Worm (Caenorhabditis elegans) whole organism, L4 larva: ENCODE measurements around the gene T05B4.8.
"Not testable (repeated sequence)": the region's sequence is repeated elsewhere in the genome, so short reads cannot be mapped to it uniquely, and the experiment has no call there.

Source experiments
- R02D3.7 ChIP-seq: fragments of 150-350 bp; sonication (generic microtip); optimal IDR thresholded peaks from 3 replicates; lab custom pipeline; 2014; ENCODE audit warnings: missing biosample characterization, missing genetic modification characterization
- ZK546.5 ChIP-seq, 2 experiments: sonication (generic microtip); optimal IDR thresholded peaks; 2 replicates each; lab custom pipeline; 2017; ENCODE audit warnings: missing biosample characterization in 2 of 2, missing genetic modification characterization in 2 of 2
- fos-1 ChIP-seq: fragments of 150-350 bp; optimal IDR thresholded peaks from 2 replicates; lab custom pipeline; 2014; ENCODE audit warnings: missing biosample characterization, missing genetic modification characterization
- hlh-30 ChIP-seq: sonication (generic microtip); optimal IDR thresholded peaks from 2 replicates; lab custom pipeline; 2017; ENCODE audit warnings: antibody characterized with exemption, mild to moderate bottlenecking, missing genetic modification characterization, missing compliant biosample characterization; ENCODE audit not compliant: insufficient read depth
- lin-38 ChIP-seq: fragments of 200-800 bp; sonication (Bioruptor generic); IDR thresholded peaks from 2 replicates; pipeline ENCODE4 v1.3.6; 2022; ENCODE audit warnings: missing genetic modification reagents, missing genetic modification characterization, missing compliant biosample characterization
- lin-39 ChIP-seq: fragments of 150-350 bp; optimal IDR thresholded peaks from 2 replicates; lab custom pipeline; 2014; ENCODE audit warnings: missing biosample characterization, missing genetic modification reagents, missing genetic modification characterization
- lir-3 ChIP-seq: sonication (generic microtip); optimal IDR thresholded peaks from 2 replicates; lab custom pipeline; 2016; ENCODE audit warnings: mild to moderate bottlenecking, missing genetic modification characterization, missing compliant biosample characterization
- nhr-41 ChIP-seq: fragments of 200-800 bp; sonication (Bioruptor generic); IDR thresholded peaks from 2 replicates; pipeline ENCODE4 v1.3.6; 2022; ENCODE audit warnings: missing genetic modification reagents, missing genetic modification characterization, missing compliant biosample characterization
- nhr-42 ChIP-seq: fragments of 200-800 bp; sonication (Bioruptor generic); IDR thresholded peaks from 2 replicates; pipeline ENCODE4 v1.3.6; 2022; ENCODE audit warnings: missing genetic modification characterization, missing compliant biosample characterization
- nhr-48 ChIP-seq: sonication (generic microtip); optimal IDR thresholded peaks from 2 replicates; lab custom pipeline; 2016; ENCODE audit warnings: mild to moderate bottlenecking, missing genetic modification characterization, missing compliant biosample characterization

ce11 chrV:4067876-4068275, 48.1 kb downstream of the T05B4.8 start:
- not testable (repeated sequence) for TF ChIP-seq lin-39 (tag; lab: Kevin White, UChicago); nhr-42 (GFP tag; lab: Robert Waterston, UW); R02D3.7 (tag; lab: Kevin White, UChicago); nhr-41 (GFP tag; lab: Robert Waterston, UW); lir-3 (tag; lab: Kevin White, UChicago); nhr-48; fos-1 (tag; lab: Kevin White, UChicago); ZK546.5 (tag; optimal IDR thresholded peaks at IDR 0.05; lab: Kevin White, UChicago); hlh-30 (tag; lab: Kevin White, UChicago)
- TF ChIP-seq lin-38 (GFP tag; lab: Robert Waterston, UW) = peak; percentile 83
